Fruit fly (Drosophila melanogaster) Kc167 (cell line): ENCODE results near the gene cav.

Experiments
- Myc ChIP-seq: fragments of >200 bp; optimal IDR thresholded peaks from 2 replicates; lab custom pipeline; 2017; ENCODE audit warnings: missing external identifiers
- Sin3A ChIP-seq: fragments of >200 bp; optimal IDR thresholded peaks from 2 replicates; lab custom pipeline; 2018; ENCODE audit warnings: missing external identifiers
- h ChIP-seq: fragments of >200 bp; optimal IDR thresholded peaks from 3 replicates; lab custom pipeline; 2018; ENCODE audit warnings: missing external identifiers
- insv ChIP-seq: fragments of >200 bp; optimal IDR thresholded peaks from 3 replicates; lab custom pipeline; 2018; ENCODE audit warnings: missing external identifiers
- psq ChIP-seq: fragments of >200 bp; optimal IDR thresholded peaks from 2 replicates; lab custom pipeline; 2017; ENCODE audit warnings: missing external identifiers
- ttk ChIP-seq: sonication (Bioruptor generic); optimal IDR thresholded peaks from 2 replicates; lab custom pipeline; 2017; ENCODE audit warnings: missing external identifiers

dm6 chr3R:24230423-24231205 is 9.7 kb downstream of the cav start, which contains the start of gene mask:
- no peak for TF ChIP-seq psq (lab: Kevin White, UChicago)
- TF ChIP-seq insv (lab: Kevin White, UChicago), result no peak
- TF ChIP-seq h, result no peak
- TF ChIP-seq ttk, result no peak
- TF ChIP-seq Sin3A (lab: Kevin White, UChicago), result no peak
- TF ChIP-seq Myc, result no peak
